Fruit fly (Drosophila melanogaster): ENCODE data around the gene CG13005.

CG13005 gene

DNA sequence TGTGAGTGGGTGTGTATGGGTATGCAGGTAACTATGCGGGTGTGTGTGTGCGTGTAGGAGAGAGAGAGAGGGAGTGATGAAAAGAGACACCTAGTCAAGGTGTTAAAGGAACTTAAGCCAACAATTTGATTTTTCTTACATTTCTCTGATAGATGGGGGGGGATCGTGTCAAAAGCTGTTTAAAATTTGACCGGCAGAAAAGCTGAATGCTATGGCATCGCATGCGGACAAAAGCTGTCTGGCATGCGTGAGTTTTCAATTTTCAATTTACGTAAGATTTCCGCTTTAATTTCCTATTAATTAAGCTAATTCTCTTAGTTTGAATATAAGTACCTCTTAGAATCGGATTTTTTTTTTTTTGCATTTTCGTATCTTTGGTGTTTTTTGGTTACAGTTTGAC is 36.5 kb downstream of the CG13005 start (continued):
- TF ChIP-seq CG10979 (tag; optimal IDR thresholded peaks at IDR 0.05): no peak
- TF ChIP-seq CG32772 (GFP tag; IDR thresholded peaks at IDR 0.05): no peak
- TF ChIP-seq dysf (GFP tag; IDR thresholded peaks at IDR 0.05): no peak
- no peak for TF ChIP-seq CG17385 (GFP tag; optimal IDR thresholded peaks at IDR 0.05)
- TF ChIP-seq CG10267 (tag; optimal IDR thresholded peaks at IDR 0.05): no peak
- TF ChIP-seq CG12391 (tag; optimal IDR thresholded peaks at IDR 0.05): no peak
- no peak for TF ChIP-seq CG10543 (GFP tag; optimal IDR thresholded peaks at IDR 0.05)
- no peak for TF ChIP-seq oc (tag; optimal IDR thresholded peaks at IDR 0.05)
- TF ChIP-seq Spps (tag; optimal IDR thresholded peaks at IDR 0.05): no peak
- TF ChIP-seq H15 (GFP tag; IDR thresholded peaks at IDR 0.05): 0 out of 3 replicates have a peak, but pooled peaks have one; percentile 36
- TF ChIP-seq Meics (GFP tag; optimal IDR thresholded peaks at IDR 0.05): no peak
- TF ChIP-seq Jarid2 (GFP tag; optimal IDR thresholded peaks at IDR 0.05): no peak
- no peak for TF ChIP-seq CG3065 (GFP tag; optimal IDR thresholded peaks at IDR 0.05)
- TF ChIP-seq Poxn (GFP tag; IDR thresholded peaks at IDR 0.05): no peak
- no peak for TF ChIP-seq CG4820 (GFP tag; optimal IDR thresholded peaks at IDR 0.05)
- TF ChIP-seq kay (GFP tag; optimal IDR thresholded peaks at IDR 0.05): no peak
- TF ChIP-seq CG5180 (GFP tag; optimal IDR thresholded peaks at IDR 0.05): no peak
- TF ChIP-seq Hand (GFP tag; optimal IDR thresholded peaks at IDR 0.05): no peak
- no peak for TF ChIP-seq org-1 (GFP tag; optimal IDR thresholded peaks at IDR 0.05)
- TF ChIP-seq Scr (GFP tag; IDR thresholded peaks at IDR 0.05; ENCODE audit: partially characterized antibody): no peak
- TF ChIP-seq schlank (tag; optimal IDR thresholded peaks at IDR 0.05): no peak
- peak; percentile 14 for TF ChIP-seq CG9876 (GFP tag; optimal IDR thresholded peaks at IDR 0.05)
- no peak for TF ChIP-seq inv (GFP tag; IDR thresholded peaks at IDR 0.05; ENCODE audit: partially characterized antibody)
- no peak for TF ChIP-seq CG17186 (GFP tag; optimal IDR thresholded peaks at IDR 0.05)
- no peak for TF ChIP-seq CG9215 (GFP tag; IDR thresholded peaks at IDR 0.05)
- TF ChIP-seq h (optimal IDR thresholded peaks at IDR 0.05): no peak
- no peak for TF ChIP-seq CG17359 (tag; optimal IDR thresholded peaks at IDR 0.05)
- no peak for TF ChIP-seq z (GFP tag; IDR thresholded peaks at IDR 0.05)
- TF ChIP-seq hbn (GFP tag; IDR thresholded peaks at IDR 0.05; ENCODE audit: partially characterized antibody): no peak
- TF ChIP-seq CG12659 (GFP tag; optimal IDR thresholded peaks at IDR 0.05): peak; percentile 11
- TF ChIP-seq gcm (GFP tag; optimal IDR thresholded peaks at IDR 0.05): no peak
- TF ChIP-seq bab2 (GFP tag; optimal IDR thresholded peaks at IDR 0.05): no peak
- TF ChIP-seq CG16813 (GFP tag; IDR thresholded peaks at IDR 0.05; ENCODE audit: partially characterized antibody): no peak
- no peak for TF ChIP-seq Dad (GFP tag; optimal IDR thresholded peaks at IDR 0.05)
- no peak for TF ChIP-seq CG18619 (GFP tag; optimal IDR thresholded peaks at IDR 0.05)
- TF ChIP-seq CG14860 (GFP tag; IDR thresholded peaks at IDR 0.05; ENCODE audit: partially characterized antibody): no peak
- TF ChIP-seq CG17568 (GFP tag; optimal IDR thresholded peaks at IDR 0.05): no peak
- no peak for TF ChIP-seq E2f1 (GFP tag; IDR thresholded peaks at IDR 0.05)
- TF ChIP-seq CG7745 (tag; optimal IDR thresholded peaks at IDR 0.05): no peak
- peak; percentile 34; the same call in 1 of the 2 replicates for TF ChIP-seq CG11247 (GFP tag; IDR thresholded peaks at IDR 0.05)
- peak; percentile 45; the same call in 1 of the 3 replicates for TF ChIP-seq knrl (GFP tag; IDR thresholded peaks at IDR 0.05; ENCODE audit: partially characterized antibody)
- TF ChIP-seq Hr51 (GFP tag; optimal IDR thresholded peaks at IDR 0.05): no peak
- TF ChIP-seq Hmr (GFP tag; optimal IDR thresholded peaks at IDR 0.05): no peak
- TF ChIP-seq ERR (GFP tag; optimal IDR thresholded peaks at IDR 0.05): no peak
- no peak for TF ChIP-seq CG8388 (GFP tag; optimal IDR thresholded peaks at IDR 0.05)
- no peak for TF ChIP-seq nerfin-2 (GFP tag; IDR thresholded peaks at IDR 0.05; ENCODE audit: partially characterized antibody)
- no peak for TF ChIP-seq CG11085 (GFP tag; IDR thresholded peaks at IDR 0.05)
- no peak for TF ChIP-seq tio (GFP tag; optimal IDR thresholded peaks at IDR 0.05)
- TF ChIP-seq CG2202 (tag; optimal IDR thresholded peaks at IDR 0.05): no peak
- TF ChIP-seq CG14050 (GFP tag; IDR thresholded peaks at IDR 0.05): no peak
- TF ChIP-seq E2f2 (GFP tag; IDR thresholded peaks at IDR 0.05): peak; percentile 80

All from whole organism, embryonic.